Worm (Caenorhabditis elegans): ENCODE data around the gene fbxa-42.

ce11 chrIII:2262942-2263341 lies 1.7 kb upstream of the fbxa-42 start, which contains the start of gene Y54F10BM.6:
- TF ChIP-seq snpc-4 (tag; optimal IDR thresholded peaks at IDR 0.05) = no peak
- TF ChIP-seq ama-1 (optimal IDR thresholded peaks at IDR 0.05) = no peak
- no peak for TF ChIP-seq unc-62 (GFP tag; optimal IDR thresholded peaks at IDR 0.05)

Measured in whole organism, L2 larva.